Fruit fly (Drosophila melanogaster): ENCODE measurements around the gene SC35.

dm6 chr2L:12473583-12473982 lies 39.1 kb upstream of the SC35 start:
- no peak for TF ChIP-seq CG8478 (optimal IDR thresholded peaks at IDR 0.05)
- no peak for TF ChIP-seq CTCF (optimal IDR thresholded peaks at IDR 0.05)

Measured in S2 (cell line).